Fruit fly (Drosophila melanogaster) ovary, adult (tissue): Measurements from ENCODE around the gene Pop5.

Experiments used
- CG17801 ChIP-seq: fragments of 200-800 bp; optimal IDR thresholded peaks from 2 replicates; lab custom pipeline; 2019; ENCODE audit warnings: missing biosample characterization, mild to moderate bottlenecking, missing genetic modification characterization, moderate library complexity; ENCODE audit not compliant: partially characterized antibody

The Pop5 gene

DNA sequence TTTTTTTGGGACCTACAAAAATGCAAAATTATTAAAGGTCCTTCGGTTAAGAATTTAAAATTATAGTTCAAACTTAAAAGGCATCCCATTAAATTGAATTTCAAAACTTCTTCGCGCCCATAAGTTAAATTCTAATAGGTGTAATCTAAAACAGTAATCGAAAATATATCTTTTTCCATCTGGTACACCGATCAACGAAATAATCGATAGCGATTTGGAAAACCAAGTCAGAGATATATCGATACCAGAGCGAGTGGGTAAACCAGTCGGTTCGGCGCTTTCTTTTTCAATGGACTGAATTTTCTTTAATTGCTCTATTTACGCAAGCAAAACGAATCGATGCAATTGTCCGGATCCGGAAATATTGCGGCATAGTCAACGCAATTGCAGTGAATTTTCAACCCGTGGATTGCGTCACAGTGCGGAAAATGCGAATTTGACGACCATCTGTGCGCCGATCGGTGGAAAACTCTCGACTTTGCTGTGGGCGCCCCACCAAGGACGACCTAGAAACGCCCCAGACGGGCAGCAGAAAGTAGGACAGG lies 20.7 kb downstream of the Pop5 start, which contains the start of gene Fit2:
Fit2 (plus strand) TSS at position 234 of the 545 bp plus-strand sequence.
- TF ChIP-seq CG17801 (GFP tag; lab: Kevin White, UChicago): no peak

DNA sequence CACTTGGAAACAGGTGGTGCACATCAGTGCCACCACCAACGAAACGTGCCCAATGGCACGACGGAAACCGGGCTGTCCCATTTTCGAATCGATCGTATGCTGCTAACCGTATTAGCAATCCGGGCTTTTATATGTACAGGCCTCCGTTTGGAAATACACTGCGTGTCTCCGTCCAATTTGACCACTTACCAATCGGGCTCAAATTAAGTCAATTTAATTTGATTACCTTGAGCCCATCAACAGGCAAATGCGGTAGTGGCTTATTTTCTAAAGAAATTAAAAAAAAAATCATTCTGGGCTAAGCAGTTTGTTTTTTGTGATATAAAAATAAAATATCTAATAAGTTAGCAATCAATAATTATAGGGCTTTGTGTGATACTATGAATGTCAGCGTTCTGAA lies 21.2 kb downstream of the Pop5 start, which contains the start of gene a10:
a10 (minus strand) TSS at position 101 of the 400 bp plus-strand sequence.
- TF ChIP-seq CG17801 (GFP tag; lab: Kevin White, UChicago): no peak

DNA sequence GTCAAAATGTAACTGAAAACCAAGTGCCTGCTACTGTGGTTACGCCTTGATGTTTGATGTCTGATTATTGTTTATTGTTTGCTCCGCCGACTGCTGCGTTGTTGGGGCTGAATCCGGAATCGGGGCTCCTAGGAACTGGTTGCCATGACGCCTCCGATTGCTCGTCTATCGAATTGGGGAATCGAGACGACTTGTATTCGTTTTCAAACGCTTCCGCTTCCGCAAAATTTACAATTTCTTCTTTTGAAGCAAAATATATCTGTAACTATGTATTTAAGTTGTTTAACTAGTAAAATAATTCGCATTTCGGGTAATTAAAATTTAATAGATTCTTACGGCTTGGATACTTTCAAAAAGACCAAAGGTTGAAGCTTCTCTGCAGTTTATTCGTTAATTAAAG lies 22.1 kb downstream of the Pop5 start, which contains the start of gene CG6652:
CG6652 (minus strand) TSS at position 101 of the 400 bp plus-strand sequence.
- TF ChIP-seq CG17801 (GFP tag; lab: Kevin White, UChicago): no peak

DNA sequence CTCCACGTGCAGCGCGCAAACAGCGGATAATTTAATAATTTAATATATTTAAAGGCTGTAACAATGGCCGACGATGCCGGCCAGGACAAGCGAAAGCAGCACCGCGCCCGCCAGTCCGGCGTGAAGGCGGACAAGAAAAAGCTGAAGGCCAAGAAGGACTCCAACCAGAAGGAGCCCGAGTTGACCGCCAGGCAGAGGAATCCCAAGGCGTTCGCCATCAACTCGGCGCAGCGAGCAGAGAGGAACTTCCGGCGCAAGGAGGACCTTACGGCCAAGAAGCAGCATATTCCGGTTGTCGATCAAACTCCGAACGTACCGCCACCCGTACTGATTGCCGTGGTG lies 28.3 kb downstream of the Pop5 start:
- TF ChIP-seq CG17801 (GFP tag; lab: Kevin White, UChicago): no peak

DNA sequence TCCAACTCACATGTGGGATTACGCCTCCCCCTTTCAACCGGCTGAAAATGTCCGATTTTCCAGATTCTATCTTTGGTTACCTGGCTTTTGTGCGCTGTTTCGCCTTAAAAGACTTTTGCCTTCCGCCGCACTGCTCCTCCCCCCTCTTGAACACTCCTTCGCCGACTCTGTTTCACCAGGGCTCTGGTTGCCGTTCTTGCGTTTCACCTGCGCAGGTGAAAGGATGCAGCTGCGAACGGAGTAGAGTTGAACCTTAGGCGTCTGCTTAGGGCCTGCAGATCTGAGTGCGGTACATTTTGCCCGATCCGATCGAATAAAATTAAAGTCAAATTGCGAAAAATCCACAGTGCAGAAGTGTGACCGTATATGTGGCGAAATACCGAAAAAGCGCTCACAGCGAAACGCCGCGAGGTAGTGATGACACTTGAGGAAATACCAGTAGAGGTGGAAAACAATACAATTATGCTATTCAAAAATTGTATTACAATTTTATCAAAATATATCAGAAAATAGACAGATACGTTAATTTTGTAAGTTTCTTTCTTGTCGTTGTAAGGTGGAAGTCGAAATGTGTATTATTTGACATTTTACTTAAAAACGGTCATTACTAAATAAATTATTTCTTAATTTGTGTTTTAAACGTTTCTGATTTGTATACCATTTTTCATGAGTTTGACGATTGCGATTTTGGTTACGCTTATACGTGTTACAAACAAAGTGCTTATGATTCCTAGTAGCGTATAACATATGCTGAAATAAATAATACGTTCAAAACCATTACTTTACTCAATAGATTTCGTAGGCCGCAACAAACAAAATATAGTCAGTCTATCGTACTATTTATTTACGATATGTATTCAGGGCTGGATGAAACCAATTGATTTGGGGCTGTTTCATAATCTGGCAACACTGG lies 28.9 kb downstream of the Pop5 start, which contains the start of the genes CG6664 and CG7728:
CG6664 (minus strand) TSS at position 518 of the 913 bp plus-strand sequence.
CG7728 (plus strand) TSS at position 874 of the 913 bp plus-strand sequence.
- no peak for TF ChIP-seq CG17801 (GFP tag; lab: Kevin White, UChicago)

DNA sequence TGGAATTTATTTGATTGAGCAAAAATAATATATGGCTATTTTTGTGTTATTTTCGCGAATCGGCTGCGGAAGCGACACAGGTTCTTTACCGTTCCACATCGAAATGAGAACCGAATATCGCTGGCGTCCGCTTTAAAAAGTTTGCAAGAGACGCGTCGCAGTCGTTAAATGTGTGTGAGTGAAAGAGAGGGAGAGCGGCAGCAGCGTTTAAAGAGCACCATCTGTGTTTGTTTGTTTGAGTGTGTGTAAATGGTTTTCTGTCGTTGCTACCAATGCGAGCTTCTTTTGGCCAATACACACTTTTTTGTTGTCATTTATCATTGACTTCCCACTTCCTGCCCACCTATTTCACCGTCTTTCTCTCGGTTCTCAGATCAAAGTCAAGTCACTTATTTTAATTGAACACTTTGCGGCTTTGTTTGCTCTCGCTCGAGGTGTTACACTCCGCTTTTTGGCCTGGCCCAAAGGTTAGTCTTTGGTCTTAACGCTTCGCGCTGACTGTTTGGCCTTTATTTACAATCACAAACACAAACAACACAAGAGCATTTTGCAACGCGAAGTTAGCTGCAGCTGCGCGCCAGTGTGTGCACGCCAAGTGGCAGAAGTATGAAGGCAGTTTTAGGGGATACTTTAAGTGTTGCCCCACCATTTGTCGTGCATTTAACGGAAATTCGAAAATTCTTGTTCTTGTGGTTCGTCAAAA lies 32.7 kb downstream of the Pop5 start, which contains the start of gene CG3764:
CG3764 (minus strand) TSS at position 549 of the 703 bp plus-strand sequence.
- peak; percentile 51 for TF ChIP-seq CG17801 (GFP tag; lab: Kevin White, UChicago)

DNA sequence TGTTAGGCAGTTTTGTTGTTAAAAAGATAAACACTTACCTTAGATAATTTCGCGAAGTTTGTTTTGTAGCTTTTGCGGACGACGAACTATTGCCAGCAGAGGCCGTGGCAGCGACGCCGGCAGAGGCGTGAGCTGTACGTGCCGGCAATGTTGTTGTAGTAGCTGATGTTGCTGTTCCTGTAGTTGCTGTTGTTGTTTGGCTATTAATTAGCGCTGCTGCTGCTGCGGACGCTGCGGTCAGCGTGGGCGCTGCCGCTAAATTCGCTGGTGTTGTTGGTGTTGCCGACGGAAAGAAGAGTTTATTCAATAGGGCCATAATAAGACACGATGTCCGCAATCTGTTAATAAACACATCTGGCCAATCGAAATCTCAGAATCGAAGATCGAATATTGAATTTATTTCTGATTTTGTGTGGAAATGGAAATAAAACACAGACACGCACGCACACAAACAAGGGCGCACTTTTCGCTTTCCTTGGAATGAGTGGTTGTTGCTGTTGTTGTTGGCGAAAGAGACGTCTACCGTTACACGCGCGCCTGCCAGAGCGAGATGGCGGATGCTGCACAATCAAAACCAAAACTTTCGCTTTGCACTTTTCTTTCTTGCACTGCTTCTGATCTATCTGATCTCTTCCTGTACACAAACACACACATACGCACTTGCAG lies 33.4 kb downstream of the Pop5 start:
- no peak for TF ChIP-seq CG17801 (GFP tag; lab: Kevin White, UChicago)

DNA sequence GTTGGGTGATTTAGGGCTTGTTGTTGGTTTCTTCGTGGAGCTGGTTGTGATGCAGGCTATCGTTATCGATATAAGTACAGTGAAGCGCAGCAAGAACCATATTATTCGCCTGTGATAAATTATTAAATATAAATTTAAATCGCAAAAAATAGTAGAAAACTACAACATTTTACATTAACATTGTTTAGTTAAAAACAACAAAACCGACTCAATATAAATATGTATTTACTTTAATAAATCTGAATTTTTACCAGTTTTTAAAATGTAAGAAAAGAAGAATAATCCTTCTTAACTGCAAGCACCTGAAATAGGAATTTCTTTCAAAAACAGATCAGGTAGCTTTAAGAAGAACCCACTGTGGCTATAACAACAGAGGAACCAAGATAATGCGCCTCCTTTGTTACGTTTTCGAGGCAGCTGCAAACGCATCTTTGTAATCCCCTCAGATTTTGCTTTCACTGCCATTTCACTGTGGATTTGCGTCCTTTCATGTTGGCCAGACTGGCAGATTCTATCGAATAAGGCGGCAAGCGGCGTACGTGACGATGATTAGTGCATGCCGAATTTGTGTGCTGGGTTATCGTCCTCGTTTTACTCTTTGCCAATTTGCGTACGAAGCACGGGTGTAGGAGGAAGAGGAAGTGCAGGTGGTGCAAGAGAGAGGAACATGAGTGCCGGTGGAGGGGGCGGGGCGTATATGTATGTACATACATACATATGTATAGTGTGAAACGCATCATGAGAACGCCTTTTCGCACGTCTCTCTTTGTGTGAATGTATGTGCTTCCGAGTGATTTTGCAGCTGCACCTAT lies 34.1 kb downstream of the Pop5 start:
- no peak for TF ChIP-seq CG17801 (GFP tag; lab: Kevin White, UChicago)

DNA sequence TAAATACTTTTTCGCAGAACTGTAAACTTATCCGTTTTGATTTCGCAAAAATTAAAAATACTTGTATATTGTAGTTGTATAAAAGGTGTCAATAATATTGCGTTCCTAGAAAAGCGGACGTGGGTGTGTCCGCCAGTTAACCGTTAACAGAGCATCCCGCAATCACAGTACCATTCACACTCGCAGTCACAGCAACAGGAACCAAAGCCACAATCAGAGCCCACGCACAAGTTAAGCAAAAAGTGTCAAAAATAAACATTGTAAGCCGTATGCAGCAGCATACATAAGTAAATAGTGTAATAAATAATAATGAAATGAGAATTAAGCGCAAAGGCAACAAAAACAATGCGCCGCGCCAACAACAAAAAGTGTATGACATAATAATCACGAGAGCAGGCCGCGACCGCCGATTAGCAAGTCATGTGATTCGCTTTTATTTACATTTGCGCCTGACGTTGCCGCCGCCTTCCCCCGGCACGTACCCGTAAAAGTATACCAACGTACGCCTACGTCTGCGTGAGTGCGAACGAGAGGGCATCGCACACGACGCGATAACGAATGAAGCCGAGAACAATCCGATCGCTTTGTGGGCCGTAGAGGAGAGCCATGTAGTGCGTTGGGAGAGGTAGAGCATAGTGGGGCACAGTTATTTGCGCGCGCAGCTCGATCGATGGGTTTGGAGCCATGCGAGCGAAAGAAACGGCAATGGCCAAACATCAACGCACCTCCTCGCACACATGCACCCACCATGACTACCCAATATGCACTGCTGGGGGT lies 34.9 kb downstream of the Pop5 start:
- peak; percentile 82 for TF ChIP-seq CG17801 (GFP tag; lab: Kevin White, UChicago)

DNA sequence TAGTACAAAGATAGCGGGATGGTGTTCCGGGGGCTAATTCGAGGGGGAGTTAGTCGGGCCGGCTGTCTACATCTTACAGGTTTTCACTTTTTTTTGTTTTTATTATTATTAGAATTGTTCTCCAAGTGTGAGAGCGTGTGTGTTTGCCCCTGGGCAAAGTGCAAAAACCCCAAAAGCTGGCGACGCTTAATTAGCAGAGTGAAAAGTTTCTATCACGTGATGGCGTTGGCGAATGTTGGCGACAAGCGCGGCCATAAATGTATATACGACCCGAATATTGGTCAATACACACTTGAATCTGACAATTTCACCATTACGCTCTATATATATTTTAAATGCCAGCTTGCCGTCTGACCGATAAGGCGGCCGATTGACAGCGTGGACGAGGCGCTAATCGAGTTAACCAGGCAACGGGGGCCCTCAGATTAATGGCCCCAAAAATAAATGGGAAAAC lies 35.9 kb downstream of the Pop5 start:
- TF ChIP-seq CG17801 (GFP tag; lab: Kevin White, UChicago): no peak

DNA sequence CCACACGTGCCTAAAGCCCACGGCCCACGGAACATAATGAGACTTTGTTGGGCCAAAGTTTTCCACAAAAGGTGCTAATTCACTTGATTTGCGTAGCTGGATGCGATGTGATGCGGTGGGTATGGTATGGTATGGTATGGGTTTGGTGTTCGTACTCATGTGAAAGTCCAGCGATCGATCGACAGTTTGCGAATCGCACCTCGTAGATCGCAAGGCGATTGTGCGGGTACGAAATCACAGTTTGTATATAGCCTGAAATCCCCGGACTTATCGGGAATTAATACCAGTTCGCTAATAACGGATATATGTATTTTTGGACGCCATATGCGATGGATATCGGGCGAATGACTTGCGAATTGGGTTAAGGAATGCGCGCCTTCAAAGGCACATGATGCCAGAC lies 36.9 kb downstream of the Pop5 start:
- no peak for TF ChIP-seq CG17801 (GFP tag; lab: Kevin White, UChicago)

DNA sequence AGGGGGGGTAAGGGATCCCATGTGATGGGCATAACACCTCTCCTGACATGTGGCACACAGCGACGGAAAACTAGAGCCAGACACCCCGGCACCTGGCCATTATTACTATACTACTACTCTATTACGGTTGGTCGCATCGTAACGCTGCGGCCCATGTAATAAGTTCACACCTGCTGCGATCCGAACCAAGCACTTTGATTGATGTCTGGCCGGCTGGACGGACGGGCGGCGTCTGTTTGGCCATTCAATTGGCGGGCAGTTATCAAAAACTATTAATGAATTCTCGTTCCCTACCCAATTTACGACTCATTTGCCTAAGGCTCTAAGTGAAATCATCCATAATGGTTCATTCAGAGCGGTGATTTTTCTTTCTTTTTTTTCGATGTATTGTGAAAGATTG lies 37.3 kb downstream of the Pop5 start:
- no peak for TF ChIP-seq CG17801 (GFP tag; lab: Kevin White, UChicago)

DNA sequence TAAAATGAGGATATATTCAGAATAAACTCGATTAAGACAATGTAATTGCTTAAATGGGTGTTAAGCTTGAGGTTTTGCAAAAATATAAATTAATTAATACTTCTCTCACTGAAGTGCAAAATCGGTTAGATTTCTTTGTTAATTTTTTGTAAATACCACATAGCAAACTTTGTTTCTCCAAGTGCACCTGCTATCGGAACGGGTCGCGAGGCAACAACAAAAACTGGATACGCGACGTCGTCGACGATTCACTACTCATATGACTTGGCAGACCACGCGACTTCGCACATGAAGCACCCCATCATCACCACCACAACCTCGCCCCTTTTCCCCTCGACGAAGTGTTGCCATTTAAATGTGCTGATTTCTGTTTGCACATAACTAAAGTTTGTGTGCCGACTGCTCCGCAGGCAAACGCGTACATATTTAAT lies 37.8 kb downstream of the Pop5 start:
- TF ChIP-seq CG17801 (GFP tag; lab: Kevin White, UChicago): peak; percentile 15
